Worm (Caenorhabditis elegans): ENCODE data around the gene math-19.
"Not testable (repeated sequence)": the region's sequence is repeated elsewhere in the genome, so short reads cannot be mapped to it uniquely, and the experiment has no call there.

Gene math-19

ce11 chrII:1998561-1998960 lies at the start of gene math-19:
Gene math-19 (plus strand): TSS chrII:1998861.
- TF ChIP-seq skn-1, nhr-11, elt-1 (tag; optimal IDR thresholded peaks at IDR 0.05): not testable (repeated sequence)

ce11 chrII:1949119-1949518 lies 49.5 kb upstream of the math-19 start:
- TF ChIP-seq sea-2 (GFP tag; optimal IDR thresholded peaks at IDR 0.05) (no peak), jun-1 (tag; optimal IDR thresholded peaks at IDR 0.05) (peak; percentile 68), pqm-1 (tag; optimal IDR thresholded peaks at IDR 0.05) (peak; percentile 81), elt-2 (tag; optimal IDR thresholded peaks at IDR 0.05) (peak; percentile 99), elt-3 (tag; optimal IDR thresholded peaks at IDR 0.05) (peak in 1 of 3 experiments; percentile 28)

- TF ChIP-seq nfya-1 (tag; optimal IDR thresholded peaks at IDR 0.05; ENCODE audit: insufficient read depth); pqm-1 (tag; optimal IDR thresholded peaks at IDR 0.05); nhr-11 (tag; optimal IDR thresholded peaks at IDR 0.05): not testable (repeated sequence)
Observed at ce11 chrII:1955568-1955967, 43.1 kb upstream of the math-19 start, which contains the start of gene math-49. Gene math-49 (minus strand): TSS chrII:1955668.

- peak; percentile 26 for TF ChIP-seq elt-2 (tag; optimal IDR thresholded peaks at IDR 0.05)
- TF ChIP-seq tbx-2 (tag; optimal IDR thresholded peaks at IDR 0.05), result no peak
Observed at ce11 chrII:1986979-1987378, 11.7 kb upstream of the math-19 start, which contains the start of gene Y16E11A.4. Gene Y16E11A.4 (plus strand): TSS chrII:1987279.

- no peak for TF ChIP-seq nhr-12 (tag; optimal IDR thresholded peaks at IDR 0.05)
- TF ChIP-seq elt-2 (tag; optimal IDR thresholded peaks at IDR 0.05), result peak; percentile 22
Observed at ce11 chrII:1989010-1989409, 9.7 kb upstream of the math-19 start, which contains the start of gene math-44. Gene math-44 (plus strand): TSS chrII:1989310.

- TF ChIP-seq lin-39 (tag; optimal IDR thresholded peaks at IDR 0.05) (no peak), ZK546.5 (tag; optimal IDR thresholded peaks at IDR 0.05) (no peak), ceh-16 (tag; optimal IDR thresholded peaks at IDR 0.05) (no peak)
Observed at ce11 chrII:1993738-1994137, 4.9 kb upstream of the math-19 start, which contains the start of gene math-21. Gene math-21 (plus strand): TSS chrII:1994038.

ce11 chrII:1995744-1996143 lies 2.9 kb upstream of the math-19 start:
- TF ChIP-seq unc-62 (GFP tag; optimal IDR thresholded peaks at IDR 0.05) (no peak), tbx-2 (tag; optimal IDR thresholded peaks at IDR 0.05) (no peak), nhr-237 (tag; optimal IDR thresholded peaks at IDR 0.05) (no peak), ceh-82 (tag; optimal IDR thresholded peaks at IDR 0.05) (no peak), elt-2 (tag; optimal IDR thresholded peaks at IDR 0.05) (peak; percentile 83), nhr-11 (tag; optimal IDR thresholded peaks at IDR 0.05) (peak; percentile 27), ztf-11 (tag; optimal IDR thresholded peaks at IDR 0.05) (no peak), jun-1 (tag; optimal IDR thresholded peaks at IDR 0.05) (peak; percentile 8), lsy-12 (tag; optimal IDR thresholded peaks at IDR 0.05) (no peak), elt-1 (tag; optimal IDR thresholded peaks at IDR 0.05) (no peak), pha-4 (tag; optimal IDR thresholded peaks at IDR 0.05) (peak; percentile 34), pqm-1 (tag; optimal IDR thresholded peaks at IDR 0.05) (peak; percentile 57)

ce11 chrII:1996237-1996636 lies 2.4 kb upstream of the math-19 start, which contains the start of gene math-20:
Gene math-20 (plus strand): TSS chrII:1996537.
- TF ChIP-seq ceh-16 (tag; optimal IDR thresholded peaks at IDR 0.05) (no peak), mdl-1 (tag; optimal IDR thresholded peaks at IDR 0.05) (no peak), pha-4 (tag; optimal IDR thresholded peaks at IDR 0.05) (no peak), daf-12 (tag; optimal IDR thresholded peaks at IDR 0.05) (no peak), fkh-2 (tag; optimal IDR thresholded peaks at IDR 0.05) (no peak), ZK546.5 (tag; optimal IDR thresholded peaks at IDR 0.05) (no peak), egl-27 (tag; optimal IDR thresholded peaks at IDR 0.05) (no peak), nhr-43 (tag; optimal IDR thresholded peaks at IDR 0.05; ENCODE audit: poor library complexity, severe bottlenecking) (no peak), R02D3.7 (tag; optimal IDR thresholded peaks at IDR 0.05) (no peak)

Data from whole organism, L3 larva.